Worm (Caenorhabditis elegans): ENCODE data around the gene C50B6.7.

Gene C50B6.7

ce11 chrV:13313045-13313623 lies 11.6 kb downstream of the C50B6.7 start, which contains the start of gene C50B6.3 (continued):
- peak; percentile 85 for TF ChIP-seq gmeb-1 (tag; optimal IDR thresholded peaks at IDR 0.05)
- TF ChIP-seq F13H6.1 (tag; optimal IDR thresholded peaks at IDR 0.05): peak; percentile 80
- no peak for TF ChIP-seq Y55F3AM.14 (GFP tag; optimal IDR thresholded peaks at IDR 0.05)
- no peak for TF ChIP-seq nhr-129 (tag; optimal IDR thresholded peaks at IDR 0.05)
- TF ChIP-seq nhr-237 (tag; optimal IDR thresholded peaks at IDR 0.05): no peak
- TF ChIP-seq ztf-4 (tag; optimal IDR thresholded peaks at IDR 0.05): peak; percentile 47
- no peak for TF ChIP-seq unc-39 (tag; optimal IDR thresholded peaks at IDR 0.05)
- TF ChIP-seq lin-11 (tag; optimal IDR thresholded peaks at IDR 0.05): peak; percentile 55
- TF ChIP-seq blmp-1 (tag; optimal IDR thresholded peaks at IDR 0.05; ENCODE audit: insufficient read depth): peak; percentile 37
- TF ChIP-seq snpc-4 (tag; optimal IDR thresholded peaks at IDR 0.05): peak; percentile 77

ce11 chrV:13312210-13312676 lies 12.5 kb downstream of the C50B6.7 start, which contains the start of gene nasp-2:
nasp-2 (minus strand) TSS chrV:13312260.
- TF ChIP-seq gmeb-1 (tag; optimal IDR thresholded peaks at IDR 0.05) (peak; percentile 57), lin-13 (GFP tag; optimal IDR thresholded peaks at IDR 0.05) (no peak)

ce11 chrV:13309806-13310205 lies 15.0 kb downstream of the C50B6.7 start:
- no peak for TF ChIP-seq nhr-237 (tag; optimal IDR thresholded peaks at IDR 0.05)
- TF ChIP-seq nhr-11 (tag; optimal IDR thresholded peaks at IDR 0.05): no peak
- TF ChIP-seq gmeb-1 (tag; optimal IDR thresholded peaks at IDR 0.05): no peak
- no peak for TF ChIP-seq sma-9 (GFP tag; optimal IDR thresholded peaks at IDR 0.05)
- TF ChIP-seq sma-9 (tag; optimal IDR thresholded peaks at IDR 0.05): no peak
- no peak for TF ChIP-seq R02D3.7 (tag; optimal IDR thresholded peaks at IDR 0.05)
- TF ChIP-seq ztf-11 (tag; optimal IDR thresholded peaks at IDR 0.05): no peak
- TF ChIP-seq aly-2 (tag; optimal IDR thresholded peaks at IDR 0.05): no peak
- TF ChIP-seq nhr-12 (tag; optimal IDR thresholded peaks at IDR 0.05): no peak
- TF ChIP-seq mbf-1 (tag; optimal IDR thresholded peaks at IDR 0.05): no peak
- no peak for TF ChIP-seq fos-1 (tag; optimal IDR thresholded peaks at IDR 0.05)
- no peak for TF ChIP-seq Y55F3AM.14 (GFP tag; optimal IDR thresholded peaks at IDR 0.05)
- TF ChIP-seq unc-62 (GFP tag; optimal IDR thresholded peaks at IDR 0.05): no peak
- no peak for TF ChIP-seq nhr-129 (tag; optimal IDR thresholded peaks at IDR 0.05)
- TF ChIP-seq lsy-2 (tag; optimal IDR thresholded peaks at IDR 0.05): no peak
- no peak for TF ChIP-seq blmp-1 (tag; optimal IDR thresholded peaks at IDR 0.05; ENCODE audit: insufficient read depth)
- no peak for TF ChIP-seq alr-1 (tag; optimal IDR thresholded peaks at IDR 0.05)

- TF ChIP-seq snpc-4 (tag; optimal IDR thresholded peaks at IDR 0.05) (no peak), nhr-11 (tag; optimal IDR thresholded peaks at IDR 0.05) (no peak), nhr-10 (tag; optimal IDR thresholded peaks at IDR 0.05) (no peak), lin-13 (GFP tag; optimal IDR thresholded peaks at IDR 0.05) (no peak), nhr-237 (tag; optimal IDR thresholded peaks at IDR 0.05) (no peak), dmd-4 (tag; optimal IDR thresholded peaks at IDR 0.05) (no peak), blmp-1 (tag; optimal IDR thresholded peaks at IDR 0.05; ENCODE audit: insufficient read depth) (no peak), gmeb-1 (tag; optimal IDR thresholded peaks at IDR 0.05) (no peak), F13H6.1 (tag; optimal IDR thresholded peaks at IDR 0.05) (no peak), ceh-82 (tag; optimal IDR thresholded peaks at IDR 0.05) (no peak), ztf-11 (tag; optimal IDR thresholded peaks at IDR 0.05) (no peak), sem-4 (tag; optimal IDR thresholded peaks at IDR 0.05) (no peak), nhr-77 (tag; optimal IDR thresholded peaks at IDR 0.05) (no peak), nhr-129 (tag; optimal IDR thresholded peaks at IDR 0.05) (no peak)
Measured at ce11 chrV:13308616-13309015, 16.2 kb downstream of the C50B6.7 start, which contains the start of gene C50B6.1. C50B6.1 (plus strand) TSS chrV:13308916.

ce11 chrV:13304663-13305188 lies 20.1 kb downstream of the C50B6.7 start, which contains the start of gene C26E1.2:
C26E1.2 (plus strand) TSS chrV:13305138.
- TF ChIP-seq C34F6.9 (tag; optimal IDR thresholded peaks at IDR 0.05): no peak
- TF ChIP-seq fos-1 (tag; optimal IDR thresholded peaks at IDR 0.05): peak; percentile 81
- peak; percentile 12 for TF ChIP-seq gmeb-1 (tag; optimal IDR thresholded peaks at IDR 0.05)
- no peak for TF ChIP-seq lin-13 (GFP tag; optimal IDR thresholded peaks at IDR 0.05)
- TF ChIP-seq skn-1 (tag; optimal IDR thresholded peaks at IDR 0.05): no peak
- no peak for TF ChIP-seq peb-1 (tag; optimal IDR thresholded peaks at IDR 0.05)
- no peak for TF ChIP-seq R02D3.7 (tag; optimal IDR thresholded peaks at IDR 0.05)
- TF ChIP-seq egl-27 (tag; optimal IDR thresholded peaks at IDR 0.05): no peak
- peak; percentile 25 for TF ChIP-seq crh-2 (tag; optimal IDR thresholded peaks at IDR 0.05)
- TF ChIP-seq snpc-4 (tag; optimal IDR thresholded peaks at IDR 0.05): no peak
- no peak for TF ChIP-seq mdl-1 (tag; optimal IDR thresholded peaks at IDR 0.05)

All from whole organism, L2 larva.